Fruit fly (Drosophila melanogaster): ENCODE measurements around the gene CG17190.

DNA sequence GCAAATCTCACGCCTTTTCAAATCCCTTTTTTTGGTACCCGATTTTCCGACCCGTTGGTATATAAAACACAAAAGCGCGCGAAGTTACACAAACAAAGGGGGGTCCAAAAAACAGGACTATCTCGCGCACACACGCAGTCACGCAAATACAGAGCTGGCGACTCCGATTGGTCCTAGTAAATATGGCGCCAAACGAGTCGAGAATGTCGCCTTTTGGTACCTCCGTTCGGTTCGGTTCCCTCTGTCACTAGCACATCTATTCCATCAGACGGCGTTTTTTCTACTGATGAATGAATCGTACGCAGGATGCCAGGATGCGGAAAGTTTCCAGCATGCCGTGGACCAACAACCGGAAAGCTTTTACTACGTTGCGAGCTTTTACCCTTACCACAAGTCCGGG, 42.5 kb upstream of the CG17190 start, which contains the start of gene CG17193:
- TF ChIP-seq Gug (GFP tag; IDR thresholded peaks at IDR 0.05) (no peak), Eip93F (GFP tag; optimal IDR thresholded peaks at IDR 0.05) (no peak)

Measured in whole organism, prepupa.